Worm (Caenorhabditis elegans) whole organism, midembryonic: ENCODE results near the gene sre-53.

Experiments
- cog-1 ChIP-seq: sonication (generic microtip); optimal IDR thresholded peaks from 2 replicates; lab custom pipeline; 2016; ENCODE audit warnings: missing genetic modification characterization, missing compliant biosample characterization
- klf-2 ChIP-seq: fragments of 200-800 bp; sonication (Bioruptor generic); conservative IDR thresholded peaks from 2 replicates; pipeline ENCODE4 v1.3.6; 2022; ENCODE audit warnings: missing genetic modification reagents, missing genetic modification characterization, missing compliant biosample characterization
- ref-1 ChIP-seq: fragments of 200-800 bp; sonication (Bioruptor generic); conservative IDR thresholded peaks from 2 replicates; pipeline ENCODE4 v1.3.6; 2022; ENCODE audit warnings: missing genetic modification reagents, missing genetic modification characterization, missing compliant biosample characterization
- tab-1 ChIP-seq: fragments of 200-800 bp; sonication (Bioruptor generic); IDR thresholded peaks from 2 replicates; pipeline ENCODE4 v1.3.6; 2022; ENCODE audit warnings: missing genetic modification characterization, missing compliant biosample characterization

ce11 chrII:12296591-12296990 lies 26.6 kb downstream of the sre-53 start:
- no peak for TF ChIP-seq ref-1 (GFP tag; lab: Robert Waterston, UW)
- no peak for TF ChIP-seq cog-1 (tag; lab: Kevin White, UChicago)
- TF ChIP-seq klf-2 (GFP tag; lab: Robert Waterston, UW) = no peak
- TF ChIP-seq tab-1 = no peak
